Worm (Caenorhabditis elegans) whole organism, L1 larva: Measurements from ENCODE around the gene fbxb-3.

Source experiments
- C16A3.4 ChIP-seq: fragments of 150-350 bp; optimal IDR thresholded peaks from 2 replicates; lab custom pipeline; 2014; ENCODE audit warnings: missing biosample characterization, missing genetic modification characterization
- F16B12.6 ChIP-seq: fragments of 150-350 bp; optimal IDR thresholded peaks from 2 replicates; lab custom pipeline; 2014; ENCODE audit warnings: missing biosample characterization, missing genetic modification characterization
- aha-1 ChIP-seq: fragments of 150-350 bp; optimal IDR thresholded peaks from 2 replicates; lab custom pipeline; 2014; ENCODE audit warnings: missing biosample characterization, missing genetic modification characterization
- aly-2 ChIP-seq: fragments of 150-350 bp; optimal IDR thresholded peaks from 2 replicates; lab custom pipeline; 2014; ENCODE audit warnings: missing biosample characterization, missing genetic modification characterization
- ama-1 ChIP-seq: fragments of 150-350 bp; optimal IDR thresholded peaks from 2 replicates; lab custom pipeline; 2014
- ceh-8 ChIP-seq: fragments of 200-800 bp; sonication (Bioruptor generic); optimal IDR thresholded peaks from 2 replicates; lab custom pipeline; 2018; ENCODE audit warnings: mild to moderate bottlenecking, missing genetic modification characterization, moderate library complexity, missing compliant biosample characterization
- ceh-82 ChIP-seq, 3 experiments: fragments of 150-350 bp in 1 of 3; sonication (generic microtip) in 2 of 3; optimal IDR thresholded peaks; 2 replicates each; lab custom pipeline; 2014 to 2017; ENCODE audit warnings: missing biosample characterization in 3 of 3, missing genetic modification characterization in 3 of 3
- ceh-88 ChIP-seq: fragments of 200-800 bp; sonication (Bioruptor generic); IDR thresholded peaks from 2 replicates; pipeline ENCODE4 v1.3.6; 2022; ENCODE audit warnings: missing genetic modification characterization, missing compliant biosample characterization
- ceh-90 ChIP-seq: sonication (generic microtip); optimal IDR thresholded peaks from 2 replicates; lab custom pipeline; 2016; ENCODE audit warnings: missing genetic modification characterization, missing compliant biosample characterization
- dpl-1 ChIP-seq, 3 experiments: fragments of 150-350 bp in 2 of 3; sonication (generic microtip) in 1 of 3; optimal IDR thresholded peaks; 2 replicates each; lab custom pipeline; 2014 to 2017; ENCODE audit warnings: missing biosample characterization in 3 of 3, missing genetic modification characterization in 3 of 3, missing genetic modification reagents in 3 of 3
- dsc-1 ChIP-seq: sonication (generic microtip); optimal IDR thresholded peaks from 2 replicates; lab custom pipeline; 2016; ENCODE audit warnings: mild to moderate bottlenecking, missing genetic modification characterization, missing compliant biosample characterization
- efl-1 ChIP-seq, 4 experiments: fragments of 150-350 bp; optimal IDR thresholded peaks in 3 of 4; peaks in 1 of 4; 1 replicate in 1 of 4; 2 replicates in 3 of 4; lab custom pipeline; 2014; ENCODE audit warnings: missing biosample characterization in 2 of 4, missing genetic modification characterization in 2 of 4, missing genetic modification reagents in 2 of 4
- efl-3 ChIP-seq: fragments of 200-800 bp; sonication (Bioruptor generic); optimal IDR thresholded peaks from 2 replicates; lab custom pipeline; 2018; ENCODE audit warnings: mild to moderate bottlenecking, missing genetic modification characterization, missing compliant biosample characterization
- egl-13 ChIP-seq: sonication (generic microtip); optimal IDR thresholded peaks from 2 replicates; lab custom pipeline; 2016; ENCODE audit warnings: missing genotype, missing genetic modification reagents, missing genetic modification characterization, missing compliant biosample characterization
- elt-2 ChIP-seq: sonication (generic microtip); optimal IDR thresholded peaks from 2 replicates; lab custom pipeline; 2016; ENCODE audit warnings: missing genetic modification characterization, mild to moderate bottlenecking, inconsistent platforms, missing compliant biosample characterization, missing genetic modification reagents
- elt-3 ChIP-seq, 6 experiments: fragments of 150-350 bp in 1 of 6; sonication (generic microtip); optimal IDR thresholded peaks; 2 replicates each; lab custom pipeline; 2017 to 2018; ENCODE audit warnings: missing biosample characterization in 6 of 6, missing genetic modification characterization in 6 of 6, inconsistent platforms in 1 of 6
- fkh-10 ChIP-seq: sonication (generic microtip); optimal IDR thresholded peaks from 2 replicates; lab custom pipeline; 2017; ENCODE audit warnings: missing biosample characterization, missing genetic modification reagents, missing genetic modification characterization
- fos-1 ChIP-seq: fragments of 150-350 bp; optimal IDR thresholded peaks from 2 replicates; lab custom pipeline; 2014; ENCODE audit warnings: missing biosample characterization, missing genetic modification characterization
- hlh-17 ChIP-seq: fragments of 200-800 bp; sonication (Bioruptor generic); optimal IDR thresholded peaks from 2 replicates; lab custom pipeline; 2018; ENCODE audit warnings: missing genetic modification characterization, mild to moderate bottlenecking, missing compliant biosample characterization, moderate library complexity, borderline replicate concordance
- hlh-4 ChIP-seq: sonication (generic microtip); optimal IDR thresholded peaks from 2 replicates; lab custom pipeline; 2016; ENCODE audit warnings: mild to moderate bottlenecking, missing genetic modification characterization, missing compliant biosample characterization
- hpl-2 ChIP-seq: fragments of 150-350 bp; optimal IDR thresholded peaks from 2 replicates; lab custom pipeline; 2014; ENCODE audit warnings: missing biosample characterization, missing genetic modification reagents, missing genetic modification characterization
- irx-1 ChIP-seq: sonication (generic microtip); optimal IDR thresholded peaks from 2 replicates; lab custom pipeline; 2016; ENCODE audit warnings: missing genetic modification characterization, missing compliant biosample characterization
- jun-1 ChIP-seq: fragments of 150-350 bp; optimal IDR thresholded peaks from 2 replicates; lab custom pipeline; 2014; ENCODE audit warnings: missing biosample characterization, missing genetic modification reagents, missing genetic modification characterization
- lin-13 ChIP-seq: fragments of 150-350 bp; optimal IDR thresholded peaks from 2 replicates; lab custom pipeline; 2014; ENCODE audit warnings: missing biosample characterization, missing genetic modification reagents, missing genetic modification characterization
- lin-14 ChIP-seq: fragments of 200-800 bp; sonication (Bioruptor generic); optimal IDR thresholded peaks from 2 replicates; lab custom pipeline; 2018; ENCODE audit warnings: mild to moderate bottlenecking, missing genetic modification characterization, moderate library complexity, missing compliant biosample characterization
- lin-15B ChIP-seq: fragments of 150-350 bp; sonication (generic microtip); optimal IDR thresholded peaks from 3 replicates; lab custom pipeline; 2014; ENCODE audit warnings: missing biosample characterization, missing genetic modification characterization
- lin-35 ChIP-seq, 2 experiments: fragments of 150-350 bp; optimal IDR thresholded peaks; 2 replicates each; lab custom pipeline; 2014; ENCODE audit warnings: missing biosample characterization in 2 of 2, missing genetic modification characterization in 2 of 2, missing genetic modification reagents in 2 of 2
- lsy-2 ChIP-seq, 2 experiments: fragments of 150-350 bp; optimal IDR thresholded peaks; 2 replicates each; lab custom pipeline; 2014; ENCODE audit warnings: missing biosample characterization in 2 of 2, missing genetic modification characterization in 2 of 2
- mab-9 ChIP-seq: fragments of 200-800 bp; sonication (Bioruptor generic); IDR thresholded peaks from 2 replicates; pipeline ENCODE4 v1.3.6; 2022; ENCODE audit warnings: missing genetic modification reagents, missing genetic modification characterization, missing compliant biosample characterization
- mdl-1 ChIP-seq, 2 experiments: fragments of 150-350 bp; optimal IDR thresholded peaks; 2 replicates each; lab custom pipeline; 2014 to 2017; ENCODE audit warnings: missing biosample characterization in 2 of 2, missing genetic modification characterization in 2 of 2, inconsistent platforms in 1 of 2
- mef-2 ChIP-seq: fragments of 150-350 bp; optimal IDR thresholded peaks from 2 replicates; lab custom pipeline; 2014; ENCODE audit warnings: missing biosample characterization, missing genetic modification characterization
- nhr-11 ChIP-seq: fragments of 150-350 bp; optimal IDR thresholded peaks from 2 replicates; lab custom pipeline; 2014; ENCODE audit warnings: missing biosample characterization, missing genetic modification characterization
- nhr-19 ChIP-seq: fragments of 200-800 bp; sonication (Bioruptor generic); conservative IDR thresholded peaks from 2 replicates; pipeline ENCODE4 v1.3.6; 2022; ENCODE audit warnings: missing genetic modification characterization, missing compliant biosample characterization
- nhr-20 ChIP-seq: sonication (generic microtip); optimal IDR thresholded peaks from 2 replicates; lab custom pipeline; 2016; ENCODE audit warnings: mild to moderate bottlenecking, missing genetic modification characterization, missing compliant biosample characterization
- nhr-71 ChIP-seq: sonication (generic microtip); optimal IDR thresholded peaks from 2 replicates; lab custom pipeline; 2016; ENCODE audit warnings: mild to moderate bottlenecking, missing genetic modification characterization, moderate library complexity, missing compliant biosample characterization
- nhr-85 ChIP-seq: sonication (generic microtip); peaks from one replicate; lab custom pipeline; 2016; ENCODE audit warnings: missing genetic modification characterization, inconsistent platforms, missing compliant biosample characterization
- nhr-90 ChIP-seq: sonication (generic microtip); optimal IDR thresholded peaks from 2 replicates; lab custom pipeline; 2016; ENCODE audit warnings: mild to moderate bottlenecking, missing genetic modification characterization, missing compliant biosample characterization; ENCODE audit not compliant: poor library complexity
- rnt-1 ChIP-seq: sonication (generic microtip); optimal IDR thresholded peaks from 2 replicates; lab custom pipeline; 2016; ENCODE audit warnings: mild to moderate bottlenecking, missing genetic modification characterization, moderate library complexity, missing compliant biosample characterization
- skn-1 ChIP-seq: fragments of 150-350 bp; optimal IDR thresholded peaks from 2 replicates; lab custom pipeline; 2014; ENCODE audit warnings: missing biosample characterization, missing genetic modification characterization
- snu-23 ChIP-seq: sonication (generic microtip); optimal IDR thresholded peaks from 2 replicates; lab custom pipeline; 2016; ENCODE audit warnings: missing genetic modification characterization, missing compliant biosample characterization
- sptf-1 ChIP-seq: fragments of 150-350 bp; optimal IDR thresholded peaks from 2 replicates; lab custom pipeline; 2014; ENCODE audit warnings: missing biosample characterization, missing genetic modification characterization
- sup-37 ChIP-seq: fragments of 200-800 bp; sonication (Bioruptor generic); optimal IDR thresholded peaks from 2 replicates; lab custom pipeline; 2018; ENCODE audit warnings: mild to moderate bottlenecking, missing genetic modification characterization, missing compliant biosample characterization
- swsn-7 ChIP-seq: sonication (generic microtip); optimal IDR thresholded peaks from 2 replicates; lab custom pipeline; 2016; ENCODE audit warnings: missing genetic modification characterization, missing compliant biosample characterization
- tbx-2 ChIP-seq: sonication (generic microtip); optimal IDR thresholded peaks from 2 replicates; lab custom pipeline; 2016; ENCODE audit warnings: missing genetic modification characterization, missing compliant biosample characterization
- tlp-1 ChIP-seq: fragments of 150-350 bp; optimal IDR thresholded peaks from 2 replicates; lab custom pipeline; 2014; ENCODE audit warnings: missing biosample characterization, missing genetic modification characterization
- unc-130 ChIP-seq: fragments of 150-350 bp; optimal IDR thresholded peaks from 2 replicates; lab custom pipeline; 2017; ENCODE audit warnings: missing biosample characterization, missing genetic modification characterization, inconsistent platforms
- unc-62 ChIP-seq: fragments of 150-350 bp; optimal IDR thresholded peaks from 2 replicates; lab custom pipeline; 2014; ENCODE audit warnings: missing biosample characterization, missing genetic modification reagents, missing genetic modification characterization
- unc-86 ChIP-seq: sonication (generic microtip); optimal IDR thresholded peaks from 2 replicates; lab custom pipeline; 2016; ENCODE audit warnings: missing genetic modification characterization, missing compliant biosample characterization
- xbp-1 ChIP-seq: sonication (generic microtip); optimal IDR thresholded peaks from 2 replicates; lab custom pipeline; 2016; ENCODE audit warnings: missing genetic modification characterization, missing compliant biosample characterization
- zag-1 ChIP-seq: fragments of 150-350 bp; optimal IDR thresholded peaks from 2 replicates; lab custom pipeline; 2014; ENCODE audit warnings: missing biosample characterization, missing genetic modification characterization
- zip-4 ChIP-seq: fragments of 200-800 bp; sonication (Bioruptor generic); optimal IDR thresholded peaks from 2 replicates; lab custom pipeline; 2018; ENCODE audit warnings: mild to moderate bottlenecking, missing genetic modification characterization, moderate library complexity, missing compliant biosample characterization

The fbxb-3 gene

DNA sequence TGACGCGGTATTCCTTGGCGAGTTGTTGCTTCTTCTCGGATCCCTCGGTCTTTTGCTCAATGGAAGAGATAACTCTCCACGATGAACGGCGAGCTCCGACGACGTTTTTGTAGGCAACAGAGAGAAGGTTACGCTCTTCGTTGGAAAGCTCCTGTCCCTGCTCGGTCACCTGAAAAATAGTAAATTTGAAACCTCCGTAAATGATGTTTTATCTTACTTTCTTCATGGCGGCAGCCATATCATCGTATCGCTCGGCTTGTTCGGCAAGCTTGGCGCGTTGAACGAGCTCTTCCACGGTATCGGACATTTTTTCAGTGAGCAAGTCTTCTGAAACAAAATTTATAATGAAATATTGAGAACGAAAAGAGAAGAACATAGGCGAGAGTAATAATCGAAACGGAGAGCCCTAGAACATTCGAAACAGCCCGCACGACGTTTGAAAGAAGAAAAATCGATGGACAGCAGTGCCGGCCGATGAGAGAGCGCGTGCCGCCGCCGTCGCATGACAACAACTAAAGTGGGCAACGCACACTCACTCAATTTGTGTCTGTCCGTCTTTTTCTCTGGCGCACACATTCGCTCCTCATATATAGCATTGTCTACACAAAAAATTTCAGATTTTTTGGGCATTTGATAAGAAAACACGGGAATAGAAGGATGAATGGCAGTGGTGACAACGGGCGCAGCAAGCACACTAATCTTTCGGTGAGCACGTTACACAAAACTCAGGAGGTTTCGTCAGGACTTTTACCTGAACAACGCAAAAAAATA, 17.0 kb upstream of the fbxb-3 start, which contains the start of the genes par-5 and M117.3:
TSS of gene par-5 (minus strand) at position 334 of the 771 bp plus-strand sequence.
TSS of gene M117.3 (plus strand) at position 616 of the 771 bp plus-strand sequence.
- peak; percentile 71 for TF ChIP-seq tbx-2 (tag; lab: Kevin White, UChicago)
- TF ChIP-seq snu-23, result peak; percentile 84
- TF ChIP-seq mdl-1 (tag; optimal IDR thresholded peaks at IDR 0.05; lab: Kevin White, UChicago), result peak in 1 of 2 experiments; percentile 88
- peak; percentile 46 for TF ChIP-seq nhr-19 (GFP tag; lab: Robert Waterston, UW)
- TF ChIP-seq efl-3 (GFP tag; lab: Kevin White, UChicago), result no peak
- peak; percentile 0 for TF ChIP-seq mef-2 (tag; lab: Kevin White, UChicago)
- TF ChIP-seq elt-3 (tag; optimal IDR thresholded peaks at IDR 0.05; lab: Kevin White, UChicago), result no peak
- TF ChIP-seq irx-1 (tag; lab: Kevin White, UChicago), result peak; percentile 31
- no peak for TF ChIP-seq sptf-1
- peak; percentile 28 for TF ChIP-seq unc-130 (tag; lab: Kevin White, UChicago)
- TF ChIP-seq unc-86, result peak; percentile 72
- peak; percentile 83 for TF ChIP-seq nhr-71 (tag; lab: Kevin White, UChicago)
- no peak for TF ChIP-seq ceh-90 (tag; lab: Kevin White, UChicago)
- TF ChIP-seq efl-1 (optimal IDR thresholded peaks at IDR 0.05; lab: Kevin White, UChicago), result peak; percentile 53 to 62
- peak; percentile 57 to 90 for TF ChIP-seq efl-1 (GFP tag; optimal IDR thresholded peaks at IDR 0.05 in 1 of 2; lab: Kevin White, UChicago)
- peak; percentile 42 to 76 for TF ChIP-seq lsy-2 (tag; optimal IDR thresholded peaks at IDR 0.05; lab: Kevin White, UChicago)
- peak; percentile 63 to 71 for TF ChIP-seq lin-35 (GFP tag; optimal IDR thresholded peaks at IDR 0.05; lab: Kevin White, UChicago)
- TF ChIP-seq elt-2, result peak; percentile 64
- no peak for TF ChIP-seq F16B12.6 (tag; lab: Kevin White, UChicago)
- peak; percentile 57 for TF ChIP-seq dsc-1
- TF ChIP-seq jun-1, result peak; percentile 44
- TF ChIP-seq nhr-85 (tag; lab: Kevin White, UChicago), result peak; percentile 68
- TF ChIP-seq nhr-20 (tag; lab: Kevin White, UChicago), result peak; percentile 67
- peak; percentile 66; the same call in 1 of the 2 replicates for TF ChIP-seq mab-9 (GFP tag; lab: Robert Waterston, UW)
- no peak for TF ChIP-seq zag-1 (tag; lab: Kevin White, UChicago)
- TF ChIP-seq ceh-8 (GFP tag; lab: Kevin White, UChicago), result peak; percentile 40
- peak; percentile 53 for TF ChIP-seq C16A3.4 (tag; lab: Kevin White, UChicago)
- peak; percentile 9 for TF ChIP-seq lin-13 (GFP tag; lab: Kevin White, UChicago)
- no peak for TF ChIP-seq nhr-11 (tag; lab: Kevin White, UChicago)
- TF ChIP-seq hpl-2, result no peak
- TF ChIP-seq aha-1, result no peak
- no peak for TF ChIP-seq aly-2 (tag; lab: Kevin White, UChicago)
- peak; percentile 93 for TF ChIP-seq lin-14
- TF ChIP-seq fkh-10 (GFP tag; lab: Kevin White, UChicago), result peak; percentile 70
- TF ChIP-seq xbp-1 (tag; lab: Kevin White, UChicago), result peak; percentile 54
- TF ChIP-seq zip-4, result no peak
- peak; percentile 49 to 59 (median 56) for TF ChIP-seq dpl-1 (GFP tag; optimal IDR thresholded peaks at IDR 0.05; lab: Kevin White, UChicago)
- no peak for TF ChIP-seq lin-15B (tag; lab: Kevin White, UChicago)
- TF ChIP-seq skn-1 (tag; lab: Kevin White, UChicago), result peak; percentile 14
- TF ChIP-seq sup-37, result no peak
- no peak for TF ChIP-seq tlp-1
- peak; percentile 48; the same call in 1 of the 2 replicates for TF ChIP-seq ceh-88 (GFP tag; lab: Robert Waterston, UW)
- TF ChIP-seq hlh-17 (GFP tag; lab: Kevin White, UChicago), result no peak
- peak; percentile 21 for TF ChIP-seq nhr-90
- no peak for TF ChIP-seq ama-1 (lab: Kevin White, UChicago)
- TF ChIP-seq hlh-4 (tag; lab: Kevin White, UChicago), result no peak
- TF ChIP-seq rnt-1, result peak; percentile 36
- TF ChIP-seq fos-1, result peak; percentile 59
- no peak for TF ChIP-seq unc-62 (GFP tag; lab: Kevin White, UChicago)
- peak; percentile 49 to 72 (median 69) for TF ChIP-seq ceh-82 (tag; optimal IDR thresholded peaks at IDR 0.05; lab: Kevin White, UChicago)
- TF ChIP-seq egl-13, result peak; percentile 68
- peak; percentile 72 for TF ChIP-seq swsn-7
